Worm (Caenorhabditis elegans): ENCODE data around the gene K09E4.3.

Gene K09E4.3

ce11 chrII:14126841-14127240 is at the start of gene K09E4.3:
Gene K09E4.3, minus strand, starts transcription at chrII:14126941.
- no peak for TF ChIP-seq ref-1 (GFP tag; conservative IDR thresholded peaks at IDR 0.05)
- TF ChIP-seq flt-1 (GFP tag; IDR thresholded peaks at IDR 0.05), result no peak
- TF ChIP-seq ztf-29 (GFP tag; IDR thresholded peaks at IDR 0.05), result no peak
- no peak for TF ChIP-seq med-1 (GFP tag; optimal IDR thresholded peaks at IDR 0.05; ENCODE audit: insufficient read depth)
- TF ChIP-seq tab-1 (GFP tag; IDR thresholded peaks at IDR 0.05), result no peak
- TF ChIP-seq ztf-23 (GFP tag; IDR thresholded peaks at IDR 0.05), result no peak
- no peak for TF ChIP-seq T22C8.4 (GFP tag; IDR thresholded peaks at IDR 0.05)

ce11 chrII:14175099-14175498 is 48.4 kb upstream of the K09E4.3 start, which contains the start of gene Y48B6A.5:
Gene Y48B6A.5, minus strand, starts transcription at chrII:14175199.
- no peak for TF ChIP-seq tab-1 (GFP tag; IDR thresholded peaks at IDR 0.05)

DNA sequence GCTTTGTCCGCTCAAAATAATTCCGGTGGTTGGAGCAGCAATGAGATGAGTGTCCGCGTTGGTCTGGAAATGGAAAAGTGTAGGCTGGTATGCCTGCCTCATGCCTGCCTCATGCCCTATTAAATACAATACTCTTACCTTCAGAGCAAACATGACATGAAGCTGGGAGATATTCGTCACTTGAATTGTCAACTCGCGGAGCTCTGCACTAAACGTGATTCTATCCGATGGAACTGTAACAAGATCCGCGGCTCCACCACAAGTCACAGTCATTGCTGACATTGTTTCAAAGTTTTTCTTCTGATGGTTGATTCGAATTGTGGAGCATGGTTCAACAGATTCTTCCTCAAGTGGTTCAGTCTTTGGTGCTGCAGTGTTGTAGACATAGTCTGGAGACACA is 46.4 kb upstream of the K09E4.3 start:
- TF ChIP-seq ref-1 (GFP tag; conservative IDR thresholded peaks at IDR 0.05), result no peak
- TF ChIP-seq cog-1 (tag; optimal IDR thresholded peaks at IDR 0.05), result no peak
- no peak for TF ChIP-seq ztf-29 (GFP tag; IDR thresholded peaks at IDR 0.05)
- TF ChIP-seq med-1 (GFP tag; optimal IDR thresholded peaks at IDR 0.05; ENCODE audit: insufficient read depth), result no peak
- TF ChIP-seq T22C8.4 (GFP tag; IDR thresholded peaks at IDR 0.05), result no peak
- TF ChIP-seq klf-2 (GFP tag; conservative IDR thresholded peaks at IDR 0.05), result no peak
- TF ChIP-seq ztf-23 (GFP tag; IDR thresholded peaks at IDR 0.05), result no peak
- no peak for TF ChIP-seq tab-1 (GFP tag; IDR thresholded peaks at IDR 0.05)
- TF ChIP-seq flt-1 (GFP tag; IDR thresholded peaks at IDR 0.05), result no peak

DNA sequence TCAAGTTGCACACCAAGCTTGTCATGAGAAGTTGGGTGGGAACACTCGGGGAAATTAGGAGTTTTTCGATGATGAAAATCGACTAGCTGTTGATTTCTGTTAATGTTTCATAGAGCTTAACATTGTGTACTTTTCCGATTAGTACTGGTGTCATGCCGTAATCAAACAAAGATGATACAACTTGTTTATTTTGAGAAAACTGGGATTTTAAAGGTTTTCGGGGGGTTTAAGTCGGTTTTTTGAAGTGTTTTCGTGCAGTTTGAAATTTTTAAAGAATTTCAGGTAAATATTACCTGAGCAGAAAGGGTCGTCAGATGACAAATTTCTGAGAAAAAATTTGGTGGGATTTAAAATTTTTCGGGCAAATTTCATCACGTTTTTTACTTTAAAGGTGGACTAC is 44.8 kb upstream of the K09E4.3 start, which contains the start of gene eat-2:
TSS of gene eat-2 (minus strand) at position 101 of the 400 bp plus-strand sequence.
- no peak for TF ChIP-seq med-1 (GFP tag; optimal IDR thresholded peaks at IDR 0.05; ENCODE audit: insufficient read depth)
- no peak for TF ChIP-seq klf-2 (GFP tag; conservative IDR thresholded peaks at IDR 0.05)
- no peak for TF ChIP-seq T22C8.4 (GFP tag; IDR thresholded peaks at IDR 0.05)
- no peak for TF ChIP-seq ztf-29 (GFP tag; IDR thresholded peaks at IDR 0.05)
- no peak for TF ChIP-seq flt-1 (GFP tag; IDR thresholded peaks at IDR 0.05)
- no peak for TF ChIP-seq cog-1 (tag; optimal IDR thresholded peaks at IDR 0.05)
- TF ChIP-seq ztf-23 (GFP tag; IDR thresholded peaks at IDR 0.05), result no peak
- no peak for TF ChIP-seq ref-1 (GFP tag; conservative IDR thresholded peaks at IDR 0.05)
- TF ChIP-seq tab-1 (GFP tag; IDR thresholded peaks at IDR 0.05), result no peak

ce11 chrII:14165430-14165929 is 38.7 kb upstream of the K09E4.3 start:
- TF ChIP-seq ref-1 (GFP tag; conservative IDR thresholded peaks at IDR 0.05) (no peak), flt-1 (GFP tag; IDR thresholded peaks at IDR 0.05) (no peak)

DNA sequence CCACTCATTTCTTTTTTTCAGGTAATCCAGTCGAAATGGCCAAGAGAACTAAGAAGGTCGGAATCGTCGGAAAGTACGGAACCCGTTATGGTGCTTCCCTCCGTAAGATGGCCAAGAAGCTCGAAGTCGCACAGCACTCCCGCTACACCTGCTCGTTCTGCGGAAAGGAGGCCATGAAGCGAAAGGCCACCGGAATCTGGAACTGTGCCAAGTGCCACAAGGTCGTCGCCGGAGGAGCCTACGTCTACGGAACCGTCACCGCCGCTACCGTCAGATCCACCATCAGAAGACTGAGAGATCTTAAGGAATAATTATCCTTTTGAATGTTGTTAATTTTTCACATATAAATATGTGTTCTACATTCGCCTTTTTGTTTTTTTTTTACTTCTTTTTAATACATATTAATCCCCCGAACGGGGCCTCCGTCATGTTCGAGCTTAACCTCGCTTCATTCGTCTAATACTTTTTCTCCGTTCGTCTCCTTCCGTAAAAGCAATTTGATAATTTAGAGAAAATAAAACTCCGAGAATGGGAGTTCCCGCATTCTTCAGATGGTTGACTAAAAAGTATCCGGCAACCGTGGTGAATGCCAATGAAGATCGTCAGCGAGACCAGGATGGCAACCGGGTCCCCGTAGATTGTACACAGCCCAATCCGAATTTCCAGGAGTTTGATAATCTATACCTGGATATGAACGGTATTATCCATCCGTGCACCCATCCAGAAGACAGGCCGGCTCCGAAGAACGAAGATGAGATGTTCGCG is 28.7 kb upstream of the K09E4.3 start, which contains the start of the genes rpl-43 and xrn-2:
TSS of gene rpl-43 (plus strand) at position 36 of the 765 bp plus-strand sequence.
TSS of gene xrn-2 (plus strand) at position 510 of the 765 bp plus-strand sequence.
- TF ChIP-seq cog-1 (tag; optimal IDR thresholded peaks at IDR 0.05) (no peak), med-1 (GFP tag; optimal IDR thresholded peaks at IDR 0.05; ENCODE audit: insufficient read depth) (no peak), flt-1 (GFP tag; IDR thresholded peaks at IDR 0.05) (no peak), ref-1 (GFP tag; conservative IDR thresholded peaks at IDR 0.05) (no peak), ztf-23 (GFP tag; IDR thresholded peaks at IDR 0.05) (no peak), ztf-29 (GFP tag; IDR thresholded peaks at IDR 0.05) (no peak), tab-1 (GFP tag; IDR thresholded peaks at IDR 0.05) (no peak), T22C8.4 (GFP tag; IDR thresholded peaks at IDR 0.05) (no peak), klf-2 (GFP tag; conservative IDR thresholded peaks at IDR 0.05) (no peak)

DNA sequence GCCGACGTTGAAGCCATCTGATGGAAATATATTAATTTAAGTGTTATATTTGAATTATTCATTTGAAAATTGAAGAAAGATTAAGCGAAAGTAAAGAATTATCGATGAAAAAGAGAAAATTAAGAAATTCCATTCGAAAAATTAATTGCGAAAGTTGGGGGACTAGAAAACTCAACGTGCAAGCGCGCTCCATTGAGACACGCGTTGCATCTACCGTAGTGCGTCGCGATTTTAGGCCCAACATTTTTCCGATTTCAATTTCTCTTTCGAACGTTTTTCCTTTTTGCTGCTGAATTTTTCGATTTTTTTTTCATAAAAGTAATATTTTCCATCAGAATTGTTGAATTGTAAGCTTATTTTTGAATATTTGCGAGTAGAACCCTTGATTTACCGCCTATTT is 27.6 kb upstream of the K09E4.3 start, which contains the start of gene Y48B6A.1:
TSS of gene Y48B6A.1 (minus strand) at position 17 of the 400 bp plus-strand sequence.
- TF ChIP-seq flt-1 (GFP tag; IDR thresholded peaks at IDR 0.05) (peak; percentile 88), tab-1 (GFP tag; IDR thresholded peaks at IDR 0.05) (peak; percentile 28; the same call in 1 of the 2 replicates), med-1 (GFP tag; optimal IDR thresholded peaks at IDR 0.05; ENCODE audit: insufficient read depth) (no peak), T22C8.4 (GFP tag; IDR thresholded peaks at IDR 0.05) (0 out of 2 replicates have a peak, but pooled peaks have one; percentile 11), klf-2 (GFP tag; conservative IDR thresholded peaks at IDR 0.05) (peak; percentile 79), ref-1 (GFP tag; conservative IDR thresholded peaks at IDR 0.05) (no peak), cog-1 (tag; optimal IDR thresholded peaks at IDR 0.05) (peak; percentile 74), ztf-29 (GFP tag; IDR thresholded peaks at IDR 0.05) (peak; percentile 22; the same call in 1 of the 2 replicates), ztf-23 (GFP tag; IDR thresholded peaks at IDR 0.05) (peak; percentile 92)

DNA sequence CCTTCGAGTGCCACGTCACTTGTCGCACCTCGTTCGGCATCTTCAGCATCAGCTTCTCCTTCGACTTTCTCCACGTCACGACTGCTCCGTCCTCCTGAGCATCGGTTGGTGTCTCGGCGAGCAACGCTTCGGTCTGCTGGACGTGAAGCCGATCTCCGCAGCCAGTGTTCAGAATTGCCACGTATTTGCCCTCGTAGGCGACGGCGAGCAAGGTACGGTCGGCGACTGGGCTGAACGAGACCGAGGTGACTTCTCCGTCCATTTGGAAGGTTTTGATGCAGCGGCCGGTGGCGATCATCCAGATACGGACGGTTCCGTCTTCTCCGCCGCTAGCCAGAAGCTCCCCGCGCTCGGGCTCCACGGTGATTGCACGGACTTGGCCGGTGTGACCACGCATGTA is 25.5 kb upstream of the K09E4.3 start:
- TF ChIP-seq tab-1 (GFP tag; IDR thresholded peaks at IDR 0.05) (no peak), klf-2 (GFP tag; conservative IDR thresholded peaks at IDR 0.05) (no peak), cog-1 (tag; optimal IDR thresholded peaks at IDR 0.05) (no peak), flt-1 (GFP tag; IDR thresholded peaks at IDR 0.05) (no peak), ref-1 (GFP tag; conservative IDR thresholded peaks at IDR 0.05) (no peak), ztf-29 (GFP tag; IDR thresholded peaks at IDR 0.05) (no peak), ztf-23 (GFP tag; IDR thresholded peaks at IDR 0.05) (no peak), T22C8.4 (GFP tag; IDR thresholded peaks at IDR 0.05) (no peak), med-1 (GFP tag; optimal IDR thresholded peaks at IDR 0.05; ENCODE audit: insufficient read depth) (no peak)

- TF ChIP-seq med-1 (GFP tag; optimal IDR thresholded peaks at IDR 0.05; ENCODE audit: insufficient read depth), result no peak
Measured at ce11 chrII:14150031-14150430, 23.3 kb upstream of the K09E4.3 start, which contains the start of gene W03H9.1. Gene W03H9.1, minus strand, starts transcription at chrII:14150131.

DNA sequence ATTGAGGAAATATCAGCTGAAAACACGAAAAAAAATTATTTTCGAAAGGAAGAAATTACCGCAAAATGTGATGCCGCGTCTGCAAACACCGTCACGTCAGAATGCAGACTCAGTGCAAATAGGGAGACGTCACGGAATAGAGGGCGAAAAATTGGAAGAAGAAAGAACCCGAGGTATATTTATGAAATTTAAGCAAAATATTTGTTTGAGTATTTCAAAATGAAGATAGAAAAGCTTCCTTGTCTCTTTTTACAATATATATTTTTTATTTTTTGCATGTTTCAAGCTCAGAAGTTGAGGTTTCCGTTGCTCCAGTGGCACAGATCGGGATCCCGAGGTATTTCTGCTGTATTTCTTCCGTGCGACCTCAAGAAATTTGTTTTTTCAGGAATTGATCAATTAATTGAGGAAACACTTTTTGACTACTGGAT is 17.1 kb upstream of the K09E4.3 start, which contains the start of gene W03H9.2:
TSS of gene W03H9.2 (minus strand) at position 32 of the 431 bp plus-strand sequence.
- no peak for TF ChIP-seq tab-1 (GFP tag; IDR thresholded peaks at IDR 0.05)
- TF ChIP-seq ref-1 (GFP tag; conservative IDR thresholded peaks at IDR 0.05), result no peak
- TF ChIP-seq ztf-23 (GFP tag; IDR thresholded peaks at IDR 0.05), result peak; percentile 80
- no peak for TF ChIP-seq T22C8.4 (GFP tag; IDR thresholded peaks at IDR 0.05)
- TF ChIP-seq klf-2 (GFP tag; conservative IDR thresholded peaks at IDR 0.05), result peak; percentile 78
- peak; percentile 66 for TF ChIP-seq flt-1 (GFP tag; IDR thresholded peaks at IDR 0.05)
- TF ChIP-seq med-1 (GFP tag; optimal IDR thresholded peaks at IDR 0.05; ENCODE audit: insufficient read depth), result no peak
- peak; percentile 92 for TF ChIP-seq cog-1 (tag; optimal IDR thresholded peaks at IDR 0.05)
- TF ChIP-seq ztf-29 (GFP tag; IDR thresholded peaks at IDR 0.05), result 0 out of 2 replicates have a peak, but pooled peaks have one; percentile 56
